Worm (Caenorhabditis elegans) whole organism, L4 larva: ENCODE data around the gene irld-63.

Experiments
- F10B5.3 ChIP-seq: sonication (generic microtip); optimal IDR thresholded peaks from 2 replicates; lab custom pipeline; 2016; ENCODE audit warnings: mild to moderate bottlenecking, missing genetic modification characterization, missing compliant biosample characterization
- F37D6.2 ChIP-seq: sonication (generic microtip); optimal IDR thresholded peaks from 2 replicates; lab custom pipeline; 2016; ENCODE audit warnings: mild to moderate bottlenecking, missing genetic modification characterization, missing compliant biosample characterization
- F49E8.2 ChIP-seq: sonication (generic microtip); optimal IDR thresholded peaks from 2 replicates; lab custom pipeline; 2016; ENCODE audit warnings: missing compliant biosample characterization, mild to moderate bottlenecking, missing genetic modification characterization, borderline replicate concordance
- R02D3.7 ChIP-seq: fragments of 150-350 bp; sonication (generic microtip); optimal IDR thresholded peaks from 3 replicates; lab custom pipeline; 2014; ENCODE audit warnings: missing biosample characterization, missing genetic modification characterization
- T20F7.1 ChIP-seq: fragments of 200-800 bp; sonication (Bioruptor generic); optimal IDR thresholded peaks from 2 replicates; lab custom pipeline; 2018; ENCODE audit warnings: mild to moderate bottlenecking, missing genetic modification characterization, missing compliant biosample characterization
- T26A8.4 ChIP-seq: fragments of 200-800 bp; sonication (Bioruptor generic); IDR thresholded peaks from 2 replicates; pipeline ENCODE4 v1.3.6; 2022; ENCODE audit warnings: missing genetic modification characterization, missing compliant biosample characterization
- Y105C5A.15 ChIP-seq: fragments of 200-800 bp; sonication (Bioruptor generic); IDR thresholded peaks from 2 replicates; pipeline ENCODE4 v1.3.6; 2022; ENCODE audit warnings: missing genetic modification characterization, missing compliant biosample characterization
- Y5F2A.4 ChIP-seq: fragments of 200-800 bp; sonication (Bioruptor generic); optimal IDR thresholded peaks from 2 replicates; lab custom pipeline; 2018; ENCODE audit warnings: mild to moderate bottlenecking, missing genetic modification characterization, missing compliant biosample characterization
- ZK546.5 ChIP-seq, 2 experiments: sonication (generic microtip); optimal IDR thresholded peaks; 2 replicates each; lab custom pipeline; 2017; ENCODE audit warnings: missing biosample characterization in 2 of 2, missing genetic modification characterization in 2 of 2
- ama-1 ChIP-seq: fragments of 150-350 bp; optimal IDR thresholded peaks from 2 replicates; lab custom pipeline; 2014; ENCODE audit warnings: inconsistent platforms, mixed read lengths
- arid-1 ChIP-seq: fragments of 200-800 bp; sonication (Bioruptor generic); conservative IDR thresholded peaks from 2 replicates; pipeline ENCODE4 v1.3.6; 2022; ENCODE audit warnings: missing genetic modification reagents, missing genetic modification characterization, missing compliant biosample characterization
- ceh-82 ChIP-seq: sonication (generic microtip); optimal IDR thresholded peaks from 2 replicates; lab custom pipeline; 2017; ENCODE audit warnings: missing biosample characterization, missing genetic modification characterization
- cey-2 ChIP-seq: sonication (generic microtip); optimal IDR thresholded peaks from 3 replicates; lab custom pipeline; 2017; ENCODE audit warnings: missing genetic modification characterization, mild to moderate bottlenecking, missing compliant biosample characterization, antibody characterized with exemption, borderline replicate concordance; ENCODE audit not compliant: insufficient read depth
- daf-12 ChIP-seq: fragments of 150-350 bp; optimal IDR thresholded peaks from 2 replicates; lab custom pipeline; 2014; ENCODE audit warnings: missing biosample characterization, missing genetic modification reagents, missing genetic modification characterization
- daf-19 ChIP-seq: fragments of 200-800 bp; sonication (Bioruptor generic); conservative IDR thresholded peaks from 2 replicates; pipeline ENCODE4 v1.3.6; 2022; ENCODE audit warnings: missing genetic modification characterization, missing compliant biosample characterization
- daf-8 ChIP-seq: fragments of 200-800 bp; sonication (Bioruptor generic); IDR thresholded peaks from 2 replicates; pipeline ENCODE4 v1.3.6; 2022; ENCODE audit warnings: missing genetic modification characterization, missing compliant biosample characterization
- dmd-8 ChIP-seq: fragments of 200-800 bp; sonication (Bioruptor generic); IDR thresholded peaks from 2 replicates; pipeline ENCODE4 v1.3.6; 2022; ENCODE audit warnings: missing genetic modification characterization, missing compliant biosample characterization
- dmd-9 ChIP-seq: fragments of 200-800 bp; sonication (Bioruptor generic); IDR thresholded peaks from 2 replicates; pipeline ENCODE4 v1.3.6; 2022; ENCODE audit warnings: missing genetic modification reagents, missing genetic modification characterization, missing compliant biosample characterization
- dpl-1 ChIP-seq: fragments of 150-350 bp; optimal IDR thresholded peaks from 2 replicates; lab custom pipeline; 2014; ENCODE audit warnings: missing biosample characterization, missing genetic modification reagents, missing genetic modification characterization
- egl-27 ChIP-seq: sonication (generic microtip); optimal IDR thresholded peaks from 3 replicates; lab custom pipeline; 2017; ENCODE audit warnings: missing biosample characterization, missing genetic modification reagents, missing genetic modification characterization
- egl-43 ChIP-seq: fragments of 200-800 bp; sonication (Bioruptor generic); IDR thresholded peaks from 2 replicates; pipeline ENCODE4 v1.3.6; 2022; ENCODE audit warnings: missing genetic modification reagents, missing genetic modification characterization, missing compliant biosample characterization
- fkh-10 ChIP-seq: fragments of 150-350 bp; optimal IDR thresholded peaks from 2 replicates; lab custom pipeline; 2014; ENCODE audit warnings: missing biosample characterization, missing genetic modification reagents, missing genetic modification characterization
- hlh-11 ChIP-seq: fragments of 200-800 bp; sonication (Bioruptor generic); optimal IDR thresholded peaks from 2 replicates; lab custom pipeline; 2018; ENCODE audit warnings: mild to moderate bottlenecking, missing genetic modification characterization, missing compliant biosample characterization
- jun-1 ChIP-seq: fragments of 150-350 bp; optimal IDR thresholded peaks from 2 replicates; lab custom pipeline; 2014; ENCODE audit warnings: missing biosample characterization, missing genetic modification reagents, missing genetic modification characterization
- lin-39 ChIP-seq: fragments of 150-350 bp; optimal IDR thresholded peaks from 2 replicates; lab custom pipeline; 2014; ENCODE audit warnings: missing biosample characterization, missing genetic modification reagents, missing genetic modification characterization
- madf-9 ChIP-seq: fragments of 200-800 bp; sonication (Bioruptor generic); conservative IDR thresholded peaks from 2 replicates; pipeline ENCODE4 v1.3.6; 2022; ENCODE audit warnings: missing genetic modification reagents, missing genetic modification characterization, missing compliant biosample characterization
- mdl-1 ChIP-seq, 2 experiments: fragments of 150-350 bp in 1 of 2; sonication (generic microtip) in 1 of 2; optimal IDR thresholded peaks; 2 replicates each; lab custom pipeline; 2014 to 2017; ENCODE audit warnings: missing biosample characterization in 2 of 2, missing genetic modification characterization in 2 of 2
- mdt-29 ChIP-seq: fragments of 200-800 bp; sonication (Bioruptor generic); IDR thresholded peaks from 2 replicates; pipeline ENCODE4 v1.3.6; 2022; ENCODE audit warnings: missing genetic modification reagents, missing genetic modification characterization, missing compliant biosample characterization
- mes-2 ChIP-seq: sonication (generic microtip); optimal IDR thresholded peaks from 2 replicates; lab custom pipeline; 2016; ENCODE audit warnings: missing genotype, mild to moderate bottlenecking, missing genetic modification characterization, missing compliant biosample characterization; ENCODE audit not compliant: poor library complexity, severe bottlenecking
- mxl-3 ChIP-seq: fragments of 200-800 bp; sonication (Bioruptor generic); optimal IDR thresholded peaks from 2 replicates; lab custom pipeline; 2018; ENCODE audit warnings: mild to moderate bottlenecking, missing genetic modification characterization, missing compliant biosample characterization
- nhr-102 ChIP-seq: sonication (generic microtip); optimal IDR thresholded peaks from 2 replicates; lab custom pipeline; 2016; ENCODE audit warnings: mild to moderate bottlenecking, missing genetic modification characterization, moderate library complexity, missing compliant biosample characterization
- nhr-11 ChIP-seq: fragments of 150-350 bp; optimal IDR thresholded peaks from 2 replicates; lab custom pipeline; 2014; ENCODE audit warnings: missing biosample characterization, missing genetic modification characterization
- nhr-237 ChIP-seq: sonication (generic microtip); optimal IDR thresholded peaks from 2 replicates; lab custom pipeline; 2017; ENCODE audit warnings: missing biosample characterization, missing genetic modification characterization
- nhr-25 ChIP-seq: sonication (generic microtip); optimal IDR thresholded peaks from 2 replicates; lab custom pipeline; 2017; ENCODE audit warnings: missing genetic modification characterization, mild to moderate bottlenecking, missing compliant biosample characterization, antibody characterized with exemption, moderate library complexity, borderline replicate concordance; ENCODE audit not compliant: insufficient read depth
- nhr-42 ChIP-seq: fragments of 200-800 bp; sonication (Bioruptor generic); IDR thresholded peaks from 2 replicates; pipeline ENCODE4 v1.3.6; 2022; ENCODE audit warnings: missing genetic modification characterization, missing compliant biosample characterization
- nhr-48 ChIP-seq: sonication (generic microtip); optimal IDR thresholded peaks from 2 replicates; lab custom pipeline; 2016; ENCODE audit warnings: mild to moderate bottlenecking, missing genetic modification characterization, missing compliant biosample characterization
- nhr-6 ChIP-seq: fragments of 150-350 bp; optimal IDR thresholded peaks from 2 replicates; lab custom pipeline; 2014; ENCODE audit warnings: missing biosample characterization, missing genetic modification characterization
- nhr-76 ChIP-seq: fragments of 150-350 bp; optimal IDR thresholded peaks from 2 replicates; lab custom pipeline; 2014; ENCODE audit warnings: missing biosample characterization, missing genetic modification characterization
- pha-4 ChIP-seq, 2 experiments: fragments of 150-350 bp in 1 of 2; fragments of 200-800 bp in 1 of 2; sonication (Bioruptor generic) in 1 of 2; IDR thresholded peaks in 1 of 2; optimal IDR thresholded peaks in 1 of 2; 2 replicates each; pipeline versions ENCODE4 v1.3.6 to Lab custom; 2014 to 2022; ENCODE audit warnings: missing genetic modification characterization in 2 of 2, missing genetic modification reagents in 2 of 2, missing biosample characterization in 1 of 2, missing compliant biosample characterization in 1 of 2
- php-3 ChIP-seq: fragments of 200-800 bp; sonication (Bioruptor generic); IDR thresholded peaks from 2 replicates; pipeline ENCODE4 v1.3.6; 2022; ENCODE audit warnings: missing genetic modification reagents, missing genetic modification characterization, missing compliant biosample characterization
- pqm-1 ChIP-seq: sonication (generic microtip); optimal IDR thresholded peaks from 2 replicates; lab custom pipeline; 2017; ENCODE audit warnings: missing biosample characterization, missing genetic modification characterization
- saeg-2 ChIP-seq: fragments of 200-800 bp; sonication (Bioruptor generic); IDR thresholded peaks from 2 replicates; pipeline ENCODE4 v1.3.6; 2022; ENCODE audit warnings: missing genetic modification reagents, missing genetic modification characterization, missing compliant biosample characterization
- sdz-12 ChIP-seq: fragments of 200-800 bp; sonication (Bioruptor generic); optimal IDR thresholded peaks from 2 replicates; lab custom pipeline; 2018; ENCODE audit warnings: mild to moderate bottlenecking, missing genetic modification characterization, missing compliant biosample characterization
- skn-1 ChIP-seq: fragments of 150-350 bp; optimal IDR thresholded peaks from 2 replicates; lab custom pipeline; 2014; ENCODE audit warnings: missing biosample characterization, missing genetic modification characterization
- spr-3 ChIP-seq: fragments of 200-800 bp; sonication (Bioruptor generic); optimal IDR thresholded peaks from 2 replicates; lab custom pipeline; 2018; ENCODE audit warnings: mild to moderate bottlenecking, missing genetic modification characterization, missing compliant biosample characterization
- tag-97 ChIP-seq: fragments of 200-800 bp; sonication (Bioruptor generic); IDR thresholded peaks from 2 replicates; pipeline ENCODE4 v1.3.6; 2022; ENCODE audit warnings: missing genetic modification characterization, missing compliant biosample characterization
- tra-1 ChIP-seq: fragments of 200-800 bp; sonication (Bioruptor generic); IDR thresholded peaks from 2 replicates; pipeline ENCODE4 v1.3.6; 2022; ENCODE audit warnings: missing genetic modification reagents, missing genetic modification characterization, missing compliant biosample characterization
- zag-1 ChIP-seq: fragments of 150-350 bp; optimal IDR thresholded peaks from 2 replicates; lab custom pipeline; 2014; ENCODE audit warnings: missing biosample characterization, missing genetic modification characterization
- zfp-2 ChIP-seq: sonication (generic microtip); optimal IDR thresholded peaks from 2 replicates; lab custom pipeline; 2016; ENCODE audit warnings: mild to moderate bottlenecking, missing genetic modification characterization, missing compliant biosample characterization
- zip-2 ChIP-seq: fragments of 150-350 bp; optimal IDR thresholded peaks from 2 replicates; lab custom pipeline; 2014; ENCODE audit warnings: missing biosample characterization, missing genetic modification characterization
- ztf-11 ChIP-seq: fragments of 150-350 bp; optimal IDR thresholded peaks from 2 replicates; lab custom pipeline; 2014; ENCODE audit warnings: missing biosample characterization, missing genetic modification characterization

irld-63 gene

ce11 chrII:2973940-2974402, 43.4 kb downstream of the irld-63 start (continued):
- TF ChIP-seq tag-97 (GFP tag; lab: Robert Waterston, UW) (peak; percentile 81; the same call in 1 of the 2 replicates), T20F7.1 (peak; percentile 85), nhr-6 (tag; lab: Kevin White, UChicago) (peak; percentile 90), madf-9 (GFP tag; lab: Robert Waterston, UW) (peak; percentile 94), F49E8.2 (tag; lab: Kevin White, UChicago) (no peak), daf-12 (tag; lab: Kevin White, UChicago) (no peak), R02D3.7 (tag; lab: Kevin White, UChicago) (no peak), mxl-3 (peak; percentile 98), egl-27 (tag; lab: Kevin White, UChicago) (no peak), mdt-29 (GFP tag; lab: Robert Waterston, UW) (peak; percentile 95), Y5F2A.4 (peak; percentile 46), zag-1 (tag; lab: Kevin White, UChicago) (peak; percentile 54), nhr-11 (tag; lab: Kevin White, UChicago) (peak; percentile 90), jun-1 (tag; lab: Kevin White, UChicago) (peak; percentile 91), mes-2 (tag; lab: Kevin White, UChicago) (peak; percentile 76), pha-4 (GFP tag; IDR thresholded peaks at IDR 0.05; lab: Robert Waterston, UW) (peak; percentile 100), pha-4 (tag; optimal IDR thresholded peaks at IDR 0.05; lab: Kevin White, UChicago) (peak; percentile 2), ztf-11 (tag; lab: Kevin White, UChicago) (no peak), sdz-12 (peak; percentile 77), php-3 (peak; percentile 94), arid-1 (peak; percentile 86), nhr-76 (tag; lab: Kevin White, UChicago) (peak; percentile 59), egl-43 (peak; percentile 96), ZK546.5 (tag; optimal IDR thresholded peaks at IDR 0.05; lab: Kevin White, UChicago) (no peak), nhr-25 (peak; percentile 93), zip-2 (peak; percentile 59), hlh-11 (tag; lab: Kevin White, UChicago) (peak; percentile 98), tra-1 (peak; percentile 99), Y105C5A.15 (no peak), dpl-1 (GFP tag; lab: Kevin White, UChicago) (peak; percentile 58), pqm-1 (tag; lab: Kevin White, UChicago) (peak; percentile 31), skn-1 (tag; lab: Kevin White, UChicago) (peak; percentile 35), lin-39 (tag; lab: Kevin White, UChicago) (no peak), spr-3 (GFP tag; lab: Kevin White, UChicago) (peak; percentile 91), nhr-42 (GFP tag; lab: Robert Waterston, UW) (peak; percentile 86; the same call in 1 of the 2 replicates), nhr-48 (tag; lab: Kevin White, UChicago) (peak; percentile 89), mdl-1 (tag; optimal IDR thresholded peaks at IDR 0.05; lab: Kevin White, UChicago) (peak; percentile 94 to 98), nhr-102 (peak; percentile 86), dmd-8 (GFP tag; lab: Robert Waterston, UW) (peak; percentile 66; the same call in 1 of the 2 replicates), ceh-82 (tag; lab: Kevin White, UChicago) (no peak), F10B5.3 (tag; lab: Kevin White, UChicago) (peak; percentile 6), saeg-2 (GFP tag; lab: Robert Waterston, UW) (peak; percentile 98), cey-2 (tag; lab: Kevin White, UChicago) (no peak), zfp-2 (tag; lab: Kevin White, UChicago) (no peak), ama-1 (lab: Kevin White, UChicago) (peak; percentile 41), dmd-9 (GFP tag; lab: Robert Waterston, UW) (peak; percentile 85), F37D6.2 (tag; lab: Kevin White, UChicago) (peak; percentile 81), fkh-10 (GFP tag; lab: Kevin White, UChicago) (peak; percentile 91), daf-8 (no peak), nhr-237 (tag; lab: Kevin White, UChicago) (no peak), T26A8.4 (GFP tag; lab: Robert Waterston, UW) (peak; percentile 96), daf-19 (GFP tag; lab: Robert Waterston, UW) (no peak)
